Worm (Caenorhabditis elegans) whole organism, L4 larva: ENCODE data around the gene srx-58.

Source experiments
- D1046.2 ChIP-seq: fragments of 200-800 bp; sonication (Bioruptor generic); IDR thresholded peaks from 2 replicates; pipeline ENCODE4 v1.3.6; 2022; ENCODE audit warnings: missing genetic modification characterization, missing compliant biosample characterization
- F49E8.2 ChIP-seq: sonication (generic microtip); optimal IDR thresholded peaks from 2 replicates; lab custom pipeline; 2016; ENCODE audit warnings: missing compliant biosample characterization, mild to moderate bottlenecking, missing genetic modification characterization, borderline replicate concordance
- ZK546.5 ChIP-seq, 2 experiments: sonication (generic microtip); optimal IDR thresholded peaks; 2 replicates each; lab custom pipeline; 2017; ENCODE audit warnings: missing biosample characterization in 2 of 2, missing genetic modification characterization in 2 of 2
- aly-2 ChIP-seq: sonication (generic microtip); optimal IDR thresholded peaks from 2 replicates; lab custom pipeline; 2018; ENCODE audit warnings: missing biosample characterization, missing genetic modification characterization
- egl-27 ChIP-seq: sonication (generic microtip); optimal IDR thresholded peaks from 3 replicates; lab custom pipeline; 2017; ENCODE audit warnings: missing biosample characterization, missing genetic modification reagents, missing genetic modification characterization
- mdl-1 ChIP-seq, 2 experiments: fragments of 150-350 bp in 1 of 2; sonication (generic microtip) in 1 of 2; optimal IDR thresholded peaks; 2 replicates each; lab custom pipeline; 2014 to 2017; ENCODE audit warnings: missing biosample characterization in 2 of 2, missing genetic modification characterization in 2 of 2
- nhr-237 ChIP-seq: sonication (generic microtip); optimal IDR thresholded peaks from 2 replicates; lab custom pipeline; 2017; ENCODE audit warnings: missing biosample characterization, missing genetic modification characterization
- nhr-48 ChIP-seq: sonication (generic microtip); optimal IDR thresholded peaks from 2 replicates; lab custom pipeline; 2016; ENCODE audit warnings: mild to moderate bottlenecking, missing genetic modification characterization, missing compliant biosample characterization
- pqm-1 ChIP-seq: sonication (generic microtip); optimal IDR thresholded peaks from 2 replicates; lab custom pipeline; 2017; ENCODE audit warnings: missing biosample characterization, missing genetic modification characterization
- saeg-2 ChIP-seq: fragments of 200-800 bp; sonication (Bioruptor generic); IDR thresholded peaks from 2 replicates; pipeline ENCODE4 v1.3.6; 2022; ENCODE audit warnings: missing genetic modification reagents, missing genetic modification characterization, missing compliant biosample characterization
- set-16 ChIP-seq: fragments of 200-800 bp; sonication (Bioruptor generic); IDR thresholded peaks from 2 replicates; pipeline ENCODE4 v1.3.6; 2022; ENCODE audit warnings: missing genetic modification reagents, missing genetic modification characterization, missing compliant biosample characterization
- snpc-4 ChIP-seq: fragments of 150-350 bp; optimal IDR thresholded peaks from 2 replicates; lab custom pipeline; 2014; ENCODE audit warnings: missing biosample characterization, missing genetic modification characterization
- unc-62 ChIP-seq, 3 experiments: fragments of 150-350 bp in 1 of 3; sonication (generic microtip); optimal IDR thresholded peaks in 2 of 3; peaks in 1 of 3; 1 replicate in 1 of 3; 2 replicates in 2 of 3; lab custom pipeline; 2014 to 2017; ENCODE audit warnings: missing biosample characterization in 3 of 3, missing genetic modification characterization in 3 of 3, missing genetic modification reagents in 3 of 3, missing genotype in 1 of 3
- zag-1 ChIP-seq: fragments of 150-350 bp; optimal IDR thresholded peaks from 2 replicates; lab custom pipeline; 2014; ENCODE audit warnings: missing biosample characterization, missing genetic modification characterization

- no peak for TF ChIP-seq egl-27
- TF ChIP-seq D1046.2, result no peak
- no peak for TF ChIP-seq ZK546.5 (tag; optimal IDR thresholded peaks at IDR 0.05; lab: Kevin White, UChicago)
- TF ChIP-seq pqm-1 (tag; lab: Kevin White, UChicago), result peak; percentile 74
- TF ChIP-seq F49E8.2 (tag; lab: Kevin White, UChicago), result no peak
- no peak for TF ChIP-seq nhr-48 (tag; lab: Kevin White, UChicago)
- no peak for TF ChIP-seq mdl-1 (tag; optimal IDR thresholded peaks at IDR 0.05; lab: Kevin White, UChicago)
- TF ChIP-seq snpc-4, result no peak
- no peak for TF ChIP-seq zag-1 (tag; lab: Kevin White, UChicago)
- no peak for TF ChIP-seq unc-62 (GFP tag; optimal IDR thresholded peaks at IDR 0.05 in 1 of 2; lab: Kevin White, UChicago)
- TF ChIP-seq unc-62 (tag; optimal IDR thresholded peaks at IDR 0.05; lab: Kevin White, UChicago), result no peak
- no peak for TF ChIP-seq aly-2 (tag; lab: Kevin White, UChicago)
- TF ChIP-seq saeg-2 (GFP tag; lab: Robert Waterston, UW), result no peak
- TF ChIP-seq nhr-237 (tag; lab: Kevin White, UChicago), result no peak
- TF ChIP-seq set-16, result no peak
These were observed 29.1 kb upstream of the srx-58 start for ce11 chrV:15323417-15323816.
